Worm (Caenorhabditis elegans): ENCODE measurements around the gene snx-14.
A peak's percentile ranks its signal among the peaks of the same experiment; 100 is the strongest.

Gene snx-14

DNA sequence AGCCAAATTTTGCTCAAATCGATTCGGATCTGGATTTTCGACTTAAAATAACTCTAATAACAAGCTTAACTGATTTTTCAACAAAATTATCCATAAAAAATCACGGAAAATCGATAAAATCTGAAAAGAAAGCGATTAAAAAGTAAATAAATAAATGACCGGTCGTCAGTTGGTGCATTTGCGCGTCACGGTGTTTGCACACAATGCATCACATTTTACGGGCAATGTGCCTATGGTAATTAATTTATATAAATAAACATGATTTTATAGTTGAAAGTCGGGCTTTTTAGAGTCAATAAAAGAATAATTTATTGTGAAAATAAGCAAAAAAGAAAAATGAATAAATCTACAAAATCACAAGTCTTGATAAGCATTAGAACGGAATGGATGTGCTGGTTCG, 36.3 kb downstream of the snx-14 start:
- TF ChIP-seq fos-1 (tag; optimal IDR thresholded peaks at IDR 0.05) (no peak), mep-1 (tag; optimal IDR thresholded peaks at IDR 0.05) (peak; percentile 22), dpl-1 (GFP tag; optimal IDR thresholded peaks at IDR 0.05) (peak; percentile 34), nhr-11 (tag; optimal IDR thresholded peaks at IDR 0.05) (no peak), T26A8.4 (GFP tag; IDR thresholded peaks at IDR 0.05) (no peak), fkh-10 (GFP tag; optimal IDR thresholded peaks at IDR 0.05) (no peak), ZK546.5 (tag; optimal IDR thresholded peaks at IDR 0.05) (no peak), hlh-30 (tag; optimal IDR thresholded peaks at IDR 0.05; ENCODE audit: insufficient read depth) (peak; percentile 22), php-3 (GFP tag; IDR thresholded peaks at IDR 0.05) (peak; percentile 14; the same call in 1 of the 2 replicates), ces-1 (GFP tag; optimal IDR thresholded peaks at IDR 0.05) (no peak), nhr-25 (tag; optimal IDR thresholded peaks at IDR 0.05; ENCODE audit: borderline replicate concordance, insufficient read depth) (no peak), tag-97 (GFP tag; IDR thresholded peaks at IDR 0.05) (no peak), Y105C5A.15 (GFP tag; IDR thresholded peaks at IDR 0.05) (no peak), spr-1 (tag; optimal IDR thresholded peaks at IDR 0.05) (no peak), ceh-62 (tag; optimal IDR thresholded peaks at IDR 0.05) (no peak), nhr-28 (tag; optimal IDR thresholded peaks at IDR 0.05) (peak; percentile 26), unc-130 (GFP tag; optimal IDR thresholded peaks at IDR 0.05) (no peak), jun-1 (tag; optimal IDR thresholded peaks at IDR 0.05) (no peak), sdz-12 (GFP tag; optimal IDR thresholded peaks at IDR 0.05) (no peak), egl-43 (GFP tag; IDR thresholded peaks at IDR 0.05) (no peak), mxl-2 (GFP tag; conservative IDR thresholded peaks at IDR 0.05) (no peak), attf-4 (tag; optimal IDR thresholded peaks at IDR 0.05) (no peak), zip-11 (GFP tag; IDR thresholded peaks at IDR 0.05) (no peak), lin-13 (GFP tag; optimal IDR thresholded peaks at IDR 0.05) (no peak), ama-1 (optimal IDR thresholded peaks at IDR 0.05) (no peak), lin-39 (tag; optimal IDR thresholded peaks at IDR 0.05) (no peak), Y75B8A.6 (GFP tag; IDR thresholded peaks at IDR 0.05) (no peak), snpc-4 (tag; optimal IDR thresholded peaks at IDR 0.05) (no peak), arid-1 (GFP tag; conservative IDR thresholded peaks at IDR 0.05) (no peak), dmd-8 (GFP tag; IDR thresholded peaks at IDR 0.05) (no peak), nhr-10 (tag; optimal IDR thresholded peaks at IDR 0.05) (no peak), spr-3 (GFP tag; optimal IDR thresholded peaks at IDR 0.05) (no peak), lin-29 (GFP tag; IDR thresholded peaks at IDR 0.05) (no peak), nhr-42 (GFP tag; IDR thresholded peaks at IDR 0.05) (no peak), saeg-2 (GFP tag; IDR thresholded peaks at IDR 0.05) (no peak), mxl-3 (GFP tag; optimal IDR thresholded peaks at IDR 0.05) (no peak), mdt-29 (GFP tag; IDR thresholded peaks at IDR 0.05) (no peak), gei-8 (GFP tag; optimal IDR thresholded peaks at IDR 0.05) (no peak), lsy-2 (tag; optimal IDR thresholded peaks at IDR 0.05) (peak in 1 of 2 experiments; percentile 72), Y48G9A.11 (GFP tag; IDR thresholded peaks at IDR 0.05) (no peak), F44E2.7 (GFP tag; IDR thresholded peaks at IDR 0.05) (no peak), R02D3.7 (tag; optimal IDR thresholded peaks at IDR 0.05) (no peak), ceh-28 (tag; optimal IDR thresholded peaks at IDR 0.05) (no peak), duxl-1 (tag; optimal IDR thresholded peaks at IDR 0.05; ENCODE audit: poor library complexity) (no peak), D1046.2 (GFP tag; IDR thresholded peaks at IDR 0.05) (no peak), daf-8 (GFP tag; IDR thresholded peaks at IDR 0.05) (no peak), lin-38 (GFP tag; IDR thresholded peaks at IDR 0.05) (peak; percentile 51), hif-1 (tag; optimal IDR thresholded peaks at IDR 0.05) (no peak), unc-39 (tag; optimal IDR thresholded peaks at IDR 0.05) (no peak), daf-16 (GFP tag; optimal IDR thresholded peaks at IDR 0.05) (no peak), daf-16 (tag; optimal IDR thresholded peaks at IDR 0.05) (peak; percentile 83), ceh-44 (GFP tag; IDR thresholded peaks at IDR 0.05) (no peak), egl-27 (tag; optimal IDR thresholded peaks at IDR 0.05) (no peak)
